Fruit fly (Drosophila melanogaster) whole organism, embryonic: Measurements from ENCODE around the gene CG17959.

Source experiments
- CG14014 ChIP-seq: fragments of 200-800 bp; sonication (Bioruptor generic); IDR thresholded peaks from 2 replicates; pipeline ENCODE4 v1.3.6; 2022; ENCODE audit warnings: missing biosample characterization, missing genetic modification characterization
- CG15269 ChIP-seq: fragments of 200-800 bp; sonication (Bioruptor generic); optimal IDR thresholded peaks from 2 replicates; lab custom pipeline; 2018; ENCODE audit warnings: missing biosample characterization, mild to moderate bottlenecking, missing genetic modification characterization, moderate library complexity
- CG32532 ChIP-seq: fragments of 200-800 bp; sonication (Bioruptor generic); IDR thresholded peaks from 2 replicates; pipeline ENCODE4 v1.3.6; 2022; ENCODE audit warnings: missing biosample characterization, missing genetic modification characterization
- CG4617 ChIP-seq: fragments of 200-800 bp; sonication (Bioruptor generic); optimal IDR thresholded peaks from 3 replicates; lab custom pipeline; 2016; ENCODE audit warnings: missing biosample characterization, missing genetic modification characterization, borderline replicate concordance
- CG8478 ChIP-seq: fragments of >200 bp; optimal IDR thresholded peaks from 2 replicates; lab custom pipeline; 2018
- bbx ChIP-seq: fragments of 200-800 bp; sonication (Bioruptor generic); IDR thresholded peaks from 2 replicates; pipeline ENCODE4 v1.3.6; 2022; ENCODE audit warnings: missing biosample characterization, missing genetic modification characterization; ENCODE audit not compliant: partially characterized antibody
- cato ChIP-seq: fragments of 200-800 bp; sonication (Bioruptor generic); optimal IDR thresholded peaks from 2 replicates; lab custom pipeline; 2016; ENCODE audit warnings: missing biosample characterization, missing genetic modification characterization, borderline replicate concordance
- caup ChIP-seq: fragments of 200-800 bp; sonication (Bioruptor generic); optimal IDR thresholded peaks from 3 replicates; lab custom pipeline; 2017; ENCODE audit warnings: missing biosample characterization, mild to moderate bottlenecking, missing genetic modification characterization, moderate library complexity; ENCODE audit not compliant: severe bottlenecking
- cg ChIP-seq: fragments of 200-800 bp; sonication (Bioruptor generic); optimal IDR thresholded peaks from 3 replicates; lab custom pipeline; 2019; ENCODE audit warnings: missing biosample characterization, mild to moderate bottlenecking, missing genetic modification characterization, moderate library complexity
- dimm ChIP-seq: fragments of 200-800 bp; sonication (Bioruptor generic); IDR thresholded peaks from 2 replicates; pipeline ENCODE4 v1.3.6; 2022; ENCODE audit warnings: missing biosample characterization, missing genetic modification characterization
- gt ChIP-seq: fragments of 200-800 bp; sonication (Bioruptor generic); IDR thresholded peaks from 2 replicates; pipeline ENCODE4 v1.3.6; 2022; ENCODE audit warnings: missing biosample characterization, missing genetic modification characterization
- ranshi ChIP-seq: fragments of 200-800 bp; sonication (Bioruptor generic); IDR thresholded peaks from 2 replicates; pipeline ENCODE4 v1.3.6; 2022; ENCODE audit warnings: missing biosample characterization, missing genetic modification characterization
- tio ChIP-seq: fragments of 200-800 bp; sonication (Bioruptor generic); optimal IDR thresholded peaks from 2 replicates; lab custom pipeline; 2017; ENCODE audit warnings: missing biosample characterization, missing genetic modification characterization, inconsistent platforms
- unpg ChIP-seq: fragments of 200-800 bp; sonication (Bioruptor generic); optimal IDR thresholded peaks from 3 replicates; lab custom pipeline; 2018; ENCODE audit warnings: missing biosample characterization, mild to moderate bottlenecking, missing genetic modification characterization, moderate library complexity

DNA sequence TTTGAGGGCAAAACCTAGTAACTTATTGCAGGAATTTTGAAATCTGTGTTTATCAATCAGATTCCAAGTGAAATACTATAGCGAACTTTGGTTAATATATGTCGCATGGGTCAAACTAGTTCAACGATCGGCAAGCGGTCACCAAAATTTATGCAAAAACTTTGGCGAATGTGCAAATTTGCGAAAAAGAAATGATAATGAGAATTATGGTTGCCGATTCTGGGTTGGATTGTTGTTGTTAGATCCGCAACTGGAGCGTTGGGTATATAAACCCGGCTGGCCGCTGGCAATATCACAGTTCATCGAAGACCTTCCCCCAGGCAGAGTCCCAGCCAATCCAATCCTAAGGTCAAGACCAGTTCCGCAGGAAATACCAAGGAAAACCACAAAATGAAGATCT is 3.8 kb upstream of the CG17959 start, which contains the start of gene CG14422:
- no peak for TF ChIP-seq cg (GFP tag; lab: Kevin White, UChicago)
- TF ChIP-seq ranshi, result no peak
- TF ChIP-seq caup (GFP tag; lab: Kevin White, UChicago), result no peak
- no peak for TF ChIP-seq CG14014 (GFP tag; lab: Robert Waterston, UW)
- TF ChIP-seq dimm (GFP tag; lab: Robert Waterston, UW), result no peak
- no peak for TF ChIP-seq gt (GFP tag; lab: Robert Waterston, UW)
- no peak for TF ChIP-seq tio (GFP tag; lab: Kevin White, UChicago)
- no peak for TF ChIP-seq CG4617 (GFP tag; lab: Kevin White, UChicago)
- no peak for TF ChIP-seq cato (GFP tag; lab: Kevin White, UChicago)
- TF ChIP-seq CG8478 (lab: Kevin White, UChicago), result no peak
- TF ChIP-seq CG32532 (GFP tag; lab: Robert Waterston, UW), result no peak
- TF ChIP-seq unpg, result no peak
- no peak for TF ChIP-seq bbx (GFP tag; lab: Robert Waterston, UW)
- TF ChIP-seq CG15269 (tag; lab: Kevin White, UChicago), result no peak
